Worm (Caenorhabditis elegans) whole organism, early embryonic: ENCODE data around the gene C56A3.8.

Experiments used
- ama-1 ChIP-seq: fragments of 150-350 bp; optimal IDR thresholded peaks from 2 replicates; lab custom pipeline; 2014
- flt-1 ChIP-seq: fragments of 200-800 bp; sonication (Bioruptor generic); IDR thresholded peaks from 2 replicates; pipeline ENCODE4 v1.3.6; 2022; ENCODE audit warnings: missing genetic modification characterization, missing compliant biosample characterization
- hmg-4 ChIP-seq: fragments of 200-800 bp; sonication (Bioruptor generic); optimal IDR thresholded peaks from 2 replicates; lab custom pipeline; 2018; ENCODE audit warnings: mild to moderate bottlenecking, missing genetic modification characterization, missing compliant biosample characterization
- sea-1 ChIP-seq: fragments of 200-800 bp; sonication (Bioruptor generic); conservative IDR thresholded peaks from 2 replicates; pipeline ENCODE4 v1.3.6; 2022; ENCODE audit warnings: missing genetic modification characterization, missing compliant biosample characterization

DNA sequence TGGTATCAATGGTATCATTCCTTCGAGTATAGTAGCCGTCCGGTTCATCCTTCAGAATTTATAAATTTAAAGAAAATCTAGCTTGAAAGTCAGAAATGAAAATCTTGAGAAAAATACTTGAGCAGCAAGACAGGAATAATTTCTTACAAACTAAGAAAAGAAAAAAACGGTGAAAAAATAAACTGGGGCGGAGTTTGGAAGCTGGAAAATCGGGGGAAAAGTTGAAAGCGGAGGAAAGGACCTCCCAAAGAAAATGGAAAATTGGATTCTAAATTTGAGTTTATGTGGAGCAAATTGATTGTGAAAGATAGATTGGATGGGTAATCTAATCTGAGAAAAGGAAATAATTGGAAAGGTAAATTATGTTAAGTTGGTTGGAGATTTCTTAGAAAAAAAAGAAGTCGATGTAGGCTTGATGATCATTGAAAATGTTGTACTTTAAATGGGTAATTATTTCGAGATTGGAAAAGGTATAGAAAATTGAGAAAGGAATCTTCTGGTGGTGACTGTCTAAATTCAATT, 24.0 kb upstream of the C56A3.8 start, which contains the start of gene frpr-5:
- TF ChIP-seq hmg-4 = no peak
- no peak for TF ChIP-seq ama-1 (lab: Kevin White, UChicago)
- TF ChIP-seq sea-1 (GFP tag; lab: Robert Waterston, UW) = no peak
- TF ChIP-seq flt-1 (GFP tag; lab: Robert Waterston, UW) = no peak
